Worm (Caenorhabditis elegans) whole organism, L4 larva: Measurements from ENCODE around the gene F13E9.15.

Source experiments
- Y105C5A.15 ChIP-seq: fragments of 200-800 bp; sonication (Bioruptor generic); IDR thresholded peaks from 2 replicates; pipeline ENCODE4 v1.3.6; 2022; ENCODE audit warnings: missing genetic modification characterization, missing compliant biosample characterization
- ceh-82 ChIP-seq: sonication (generic microtip); optimal IDR thresholded peaks from 2 replicates; lab custom pipeline; 2017; ENCODE audit warnings: missing biosample characterization, missing genetic modification characterization
- gei-8 ChIP-seq: fragments of 200-800 bp; sonication (Bioruptor generic); optimal IDR thresholded peaks from 2 replicates; lab custom pipeline; 2018; ENCODE audit warnings: mild to moderate bottlenecking, missing genetic modification characterization, missing compliant biosample characterization
- hlh-11 ChIP-seq: fragments of 200-800 bp; sonication (Bioruptor generic); optimal IDR thresholded peaks from 2 replicates; lab custom pipeline; 2018; ENCODE audit warnings: mild to moderate bottlenecking, missing genetic modification characterization, missing compliant biosample characterization
- nhr-25 ChIP-seq: sonication (generic microtip); optimal IDR thresholded peaks from 2 replicates; lab custom pipeline; 2017; ENCODE audit warnings: missing genetic modification characterization, mild to moderate bottlenecking, missing compliant biosample characterization, antibody characterized with exemption, moderate library complexity, borderline replicate concordance; ENCODE audit not compliant: insufficient read depth
- snpc-4 ChIP-seq: fragments of 150-350 bp; optimal IDR thresholded peaks from 2 replicates; lab custom pipeline; 2014; ENCODE audit warnings: missing biosample characterization, missing genetic modification characterization

- TF ChIP-seq Y105C5A.15 (GFP tag; lab: Robert Waterston, UW) (no peak), hlh-11 (peak; percentile 12), nhr-25 (tag; lab: Kevin White, UChicago) (no peak), gei-8 (GFP tag; lab: Kevin White, UChicago) (no peak), snpc-4 (tag; lab: Kevin White, UChicago) (no peak), ceh-82 (no peak)
These were observed 37.3 kb downstream of the F13E9.15 start for ce11 chrIV:10852403-10852802.
